Fruit fly (Drosophila melanogaster): ENCODE measurements around the gene moody.

Gene moody

DNA sequence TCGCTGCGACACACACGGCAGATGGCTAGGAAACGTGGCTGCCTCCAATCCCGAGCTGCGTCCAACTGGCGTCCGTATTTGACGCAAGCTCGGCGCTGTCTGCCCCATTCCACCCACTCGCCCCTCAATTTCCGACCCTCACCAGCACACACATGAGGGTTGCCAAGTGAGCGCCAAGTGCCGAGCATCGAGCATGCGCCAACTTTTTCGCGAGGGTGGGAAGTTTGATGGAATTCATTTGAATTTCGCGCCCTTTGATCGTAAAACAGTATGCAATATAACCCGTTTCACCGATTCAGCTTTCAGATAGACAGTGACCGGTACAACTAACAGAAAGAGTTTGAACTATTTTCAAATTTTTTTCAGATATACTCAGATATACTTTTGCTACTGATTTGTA lies 11.9 kb upstream of the moody start, which contains the start of gene Sik2:
Gene Sik2 (minus strand): TSS at position 67 of the 400 bp plus-strand sequence.
- TF ChIP-seq GATAd (GFP tag; optimal IDR thresholded peaks at IDR 0.05): no peak
- no peak for TF ChIP-seq Hnf4 (GFP tag; optimal IDR thresholded peaks at IDR 0.05)
- no peak for TF ChIP-seq rgr (GFP tag; optimal IDR thresholded peaks at IDR 0.05)

DNA sequence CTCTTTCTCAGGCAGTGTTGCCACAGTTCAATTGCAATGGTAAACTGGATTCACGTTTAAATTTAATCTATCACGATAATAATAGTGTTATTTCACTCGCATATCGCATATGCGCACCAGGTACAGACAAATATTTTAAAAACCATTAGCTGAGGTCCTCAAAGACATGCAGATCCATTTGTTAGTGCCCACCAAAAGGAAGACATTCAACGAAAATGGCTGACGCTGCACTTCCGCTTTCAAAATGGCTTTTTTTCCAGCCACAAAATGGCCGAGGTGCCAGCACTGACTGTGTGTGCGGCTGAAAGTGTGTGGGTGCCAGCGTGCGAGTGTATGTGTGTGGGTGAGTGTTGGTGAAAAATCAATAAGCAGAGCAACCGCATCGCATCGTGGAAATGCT lies 11.2 kb upstream of the moody start:
- TF ChIP-seq Myc (optimal IDR thresholded peaks at IDR 0.05): peak; percentile 56
- TF ChIP-seq ey (GFP tag; optimal IDR thresholded peaks at IDR 0.05): no peak
- no peak for TF ChIP-seq jim (GFP tag; optimal IDR thresholded peaks at IDR 0.05)
- peak; percentile 34 for TF ChIP-seq Sp1 (GFP tag; optimal IDR thresholded peaks at IDR 0.05)
- no peak for TF ChIP-seq woc (GFP tag; optimal IDR thresholded peaks at IDR 0.05)
- TF ChIP-seq HLH106 (tag; optimal IDR thresholded peaks at IDR 0.05): peak; percentile 20

DNA sequence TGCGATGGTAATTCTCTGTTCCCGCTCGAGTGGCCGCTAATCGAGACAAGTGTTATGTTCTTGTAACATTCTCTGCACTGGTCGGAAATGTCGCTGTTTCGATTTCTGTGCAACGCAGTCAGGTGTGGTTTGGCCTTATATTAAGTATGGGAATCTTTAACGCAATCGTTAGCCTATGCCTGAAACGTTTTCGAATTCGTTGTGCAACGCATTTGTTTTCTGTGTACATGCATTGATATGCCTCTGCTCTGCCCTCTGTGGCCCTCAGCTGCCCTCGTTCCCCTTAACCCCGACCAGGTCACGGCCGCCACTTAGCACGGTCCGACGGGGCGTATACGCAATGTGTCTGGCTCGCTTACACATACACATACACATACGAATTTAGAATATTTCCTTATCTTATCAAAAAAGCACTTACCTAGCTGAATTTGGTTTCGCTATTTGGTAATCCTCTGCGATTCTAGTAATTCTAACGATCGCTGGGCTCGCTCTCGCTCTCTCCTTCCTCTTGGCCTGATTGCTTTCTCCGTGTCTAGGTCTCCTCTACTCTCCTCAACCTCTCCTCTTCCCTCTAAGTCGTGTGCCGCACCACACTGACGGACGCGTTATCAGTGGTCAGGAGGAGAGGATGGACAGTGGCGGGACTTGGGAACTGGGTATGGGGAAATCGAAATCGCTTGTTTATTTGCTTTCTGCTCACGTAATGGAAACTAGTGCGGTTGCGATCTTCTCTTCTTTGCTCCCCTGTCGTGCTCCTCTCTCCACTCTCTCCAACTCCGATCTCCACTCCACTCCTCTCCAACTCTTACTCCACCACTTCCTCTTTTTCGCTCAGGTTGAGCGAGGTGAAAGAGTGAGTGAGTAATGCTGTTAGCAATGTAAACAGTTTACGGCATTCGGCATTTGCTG lies 888 bp downstream of the moody start:
- no peak for TF ChIP-seq Hr83 (GFP tag; optimal IDR thresholded peaks at IDR 0.05; ENCODE audit: poor library complexity, severe bottlenecking)
- TF ChIP-seq ey (GFP tag; optimal IDR thresholded peaks at IDR 0.05): no peak
- TF ChIP-seq woc (GFP tag; optimal IDR thresholded peaks at IDR 0.05): no peak
- TF ChIP-seq Sp1 (GFP tag; optimal IDR thresholded peaks at IDR 0.05): no peak
- TF ChIP-seq brk (GFP tag; optimal IDR thresholded peaks at IDR 0.05): no peak
- no peak for TF ChIP-seq GATAd (GFP tag; optimal IDR thresholded peaks at IDR 0.05)
- no peak for TF ChIP-seq rgr (GFP tag; optimal IDR thresholded peaks at IDR 0.05)
- TF ChIP-seq h (GFP tag; optimal IDR thresholded peaks at IDR 0.05): peak; percentile 67
- no peak for TF ChIP-seq sv (GFP tag; optimal IDR thresholded peaks at IDR 0.05)
- peak; percentile 11 for TF ChIP-seq HLH106 (tag; optimal IDR thresholded peaks at IDR 0.05)
- peak; percentile 75 for TF ChIP-seq br (GFP tag; optimal IDR thresholded peaks at IDR 0.05)
- no peak for TF ChIP-seq dsf (GFP tag; optimal IDR thresholded peaks at IDR 0.05; ENCODE audit: borderline replicate concordance)

DNA sequence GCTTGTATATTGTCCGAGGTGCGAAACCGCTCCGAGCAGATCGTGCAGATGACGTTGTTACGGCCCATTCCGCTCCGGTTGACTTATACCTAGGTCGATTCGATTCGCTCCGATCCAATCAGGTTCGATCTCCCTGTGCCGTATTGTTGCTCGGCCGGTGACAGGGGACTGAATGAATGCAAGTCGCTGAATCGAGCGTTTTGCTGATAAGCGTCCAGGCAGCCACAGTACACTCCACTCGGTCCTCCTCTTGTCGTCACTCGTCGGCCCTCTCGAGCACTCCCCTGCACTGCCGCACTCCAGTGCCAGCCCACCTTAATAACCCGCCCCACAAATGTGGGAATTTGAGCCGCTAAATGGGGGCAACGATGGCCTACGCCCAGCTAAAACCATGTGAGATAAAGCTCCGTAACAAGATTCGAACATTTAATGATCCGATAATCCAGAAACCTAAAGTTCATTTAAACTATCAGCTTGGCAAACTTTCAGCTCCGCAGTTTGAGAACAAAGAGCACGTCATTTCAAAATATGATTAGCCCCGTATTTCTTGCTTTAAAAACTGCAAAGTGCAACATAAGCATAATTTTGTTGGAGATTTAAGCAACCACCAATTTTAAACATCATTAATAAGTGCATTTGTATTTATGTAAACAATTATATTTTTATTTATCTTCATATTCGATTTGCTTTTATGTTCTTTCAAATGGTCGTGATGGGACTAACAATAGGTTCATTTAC lies 6.1 kb downstream of the moody start, which contains the start of gene CG4325:
Gene CG4325 (minus strand): TSS at position 159 of the 738 bp plus-strand sequence.
- TF ChIP-seq Dif (GFP tag; optimal IDR thresholded peaks at IDR 0.05; ENCODE audit: partially characterized antibody) (peak; percentile 37), pan (optimal IDR thresholded peaks at IDR 0.05) (no peak), Vsx2 (GFP tag; optimal IDR thresholded peaks at IDR 0.05; ENCODE audit: partially characterized antibody) (no peak), br (GFP tag; optimal IDR thresholded peaks at IDR 0.05) (peak; percentile 0)

DNA sequence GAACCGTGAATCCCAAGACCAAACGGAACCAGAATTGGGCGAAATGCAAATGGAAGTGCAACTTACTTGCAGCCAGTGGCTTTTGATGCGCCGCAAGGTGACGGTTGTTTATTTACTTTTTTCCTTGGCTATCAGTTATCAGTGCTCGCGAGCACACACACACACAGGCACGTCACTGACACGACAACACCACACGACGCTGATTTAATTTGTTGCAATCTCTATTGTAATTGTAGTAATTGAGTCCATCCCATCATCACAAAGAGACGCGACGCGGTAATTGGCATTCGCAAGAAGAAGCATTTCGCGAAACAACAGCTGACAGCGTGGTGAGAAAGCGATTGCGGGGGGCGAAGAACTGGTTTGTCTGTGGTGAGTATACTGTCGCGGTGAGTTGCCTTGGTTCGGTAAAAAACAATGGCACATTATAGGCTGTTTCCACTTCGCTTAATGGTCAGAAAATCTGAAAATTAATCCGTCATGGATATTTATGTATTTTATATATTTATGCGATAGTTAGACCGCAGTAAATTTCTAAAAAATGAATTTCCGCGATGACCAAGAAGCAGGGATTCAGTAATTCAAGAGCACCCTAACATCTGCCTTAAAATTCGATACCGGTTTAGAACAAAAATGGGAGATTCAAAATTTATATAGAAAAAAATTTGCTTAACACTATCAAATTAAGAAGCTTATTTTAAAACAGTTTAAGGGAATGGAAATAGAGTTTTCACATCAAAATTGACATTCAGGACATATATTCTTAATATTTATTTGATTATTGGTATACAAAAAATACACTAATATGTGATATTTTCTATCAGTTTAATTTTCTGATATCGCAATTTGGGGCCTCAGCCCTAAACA lies 7.7 kb downstream of the moody start, which contains the start of the genes Actn and usp:
Gene Actn (minus strand): TSS at position 331 of the 867 bp plus-strand sequence.
Gene usp (minus strand): TSS at position 331 of the 867 bp plus-strand sequence.
- no peak for TF ChIP-seq rgr (GFP tag; optimal IDR thresholded peaks at IDR 0.05)
- TF ChIP-seq Jra (GFP tag; optimal IDR thresholded peaks at IDR 0.05): no peak
- TF ChIP-seq GATAd (GFP tag; optimal IDR thresholded peaks at IDR 0.05): no peak
- no peak for TF ChIP-seq CG32264 (GFP tag; optimal IDR thresholded peaks at IDR 0.05)
- no peak for TF ChIP-seq Mio (GFP tag; optimal IDR thresholded peaks at IDR 0.05)
- peak; percentile 52 for TF ChIP-seq h (GFP tag; optimal IDR thresholded peaks at IDR 0.05)
- no peak for TF ChIP-seq OdsH (GFP tag; optimal IDR thresholded peaks at IDR 0.05)
- TF ChIP-seq Abd-B (GFP tag; optimal IDR thresholded peaks at IDR 0.05): peak; percentile 40
- no peak for TF ChIP-seq usp (GFP tag; optimal IDR thresholded peaks at IDR 0.05)
- TF ChIP-seq Hr83 (GFP tag; optimal IDR thresholded peaks at IDR 0.05; ENCODE audit: poor library complexity, severe bottlenecking): no peak
- peak; percentile 70 for TF ChIP-seq Myc (optimal IDR thresholded peaks at IDR 0.05)
- no peak for TF ChIP-seq Rel (GFP tag; optimal IDR thresholded peaks at IDR 0.05)
- TF ChIP-seq Rel (tag; optimal IDR thresholded peaks at IDR 0.05): peak; percentile 44
- no peak for TF ChIP-seq Hnf4 (GFP tag; optimal IDR thresholded peaks at IDR 0.05)
- TF ChIP-seq Sp1 (GFP tag; optimal IDR thresholded peaks at IDR 0.05): peak; percentile 42
- TF ChIP-seq Vsx2 (GFP tag; optimal IDR thresholded peaks at IDR 0.05; ENCODE audit: partially characterized antibody): no peak
- peak in 1 of 2 experiments; percentile 38 for TF ChIP-seq foxo (GFP tag; optimal IDR thresholded peaks at IDR 0.05)
- peak; percentile 46 for TF ChIP-seq HLH106 (tag; optimal IDR thresholded peaks at IDR 0.05)
- TF ChIP-seq pan (optimal IDR thresholded peaks at IDR 0.05): no peak
- TF ChIP-seq psq (GFP tag; optimal IDR thresholded peaks at IDR 0.05): no peak
- peak; percentile 24 for TF ChIP-seq br (GFP tag; optimal IDR thresholded peaks at IDR 0.05)
- no peak for TF ChIP-seq jim (GFP tag; optimal IDR thresholded peaks at IDR 0.05)
- TF ChIP-seq dmrt93B (GFP tag; optimal IDR thresholded peaks at IDR 0.05): no peak
- TF ChIP-seq sv (GFP tag; optimal IDR thresholded peaks at IDR 0.05): no peak
- no peak for TF ChIP-seq lola (GFP tag; optimal IDR thresholded peaks at IDR 0.05)
- TF ChIP-seq dsf (GFP tag; optimal IDR thresholded peaks at IDR 0.05; ENCODE audit: borderline replicate concordance): no peak
- peak; percentile 75 for TF ChIP-seq Hr78 (GFP tag; optimal IDR thresholded peaks at IDR 0.05)
- no peak for TF ChIP-seq tai (GFP tag; optimal IDR thresholded peaks at IDR 0.05)
- no peak for TF ChIP-seq dl (GFP tag; optimal IDR thresholded peaks at IDR 0.05; ENCODE audit: insufficient read depth in 1 of 2, partially characterized antibody in 2 of 2)
- no peak for TF ChIP-seq CrebA (GFP tag; optimal IDR thresholded peaks at IDR 0.05; ENCODE audit: borderline replicate concordance)
- TF ChIP-seq brk (GFP tag; optimal IDR thresholded peaks at IDR 0.05): no peak

Measured in whole organism, wandering third instar larva.